Worm (Caenorhabditis elegans) whole organism, L1 larva: ENCODE measurements around the gene C18A11.3.

Source experiments
- C16A3.4 ChIP-seq: fragments of 150-350 bp; optimal IDR thresholded peaks from 2 replicates; lab custom pipeline; 2014; ENCODE audit warnings: missing biosample characterization, missing genetic modification characterization
- F16B12.6 ChIP-seq: fragments of 150-350 bp; optimal IDR thresholded peaks from 2 replicates; lab custom pipeline; 2014; ENCODE audit warnings: missing biosample characterization, missing genetic modification characterization
- aha-1 ChIP-seq: fragments of 150-350 bp; optimal IDR thresholded peaks from 2 replicates; lab custom pipeline; 2014; ENCODE audit warnings: missing biosample characterization, missing genetic modification characterization
- alr-1 ChIP-seq: fragments of 200-800 bp; sonication (Bioruptor generic); optimal IDR thresholded peaks from 2 replicates; lab custom pipeline; 2018; ENCODE audit warnings: borderline replicate concordance, mild to moderate bottlenecking, missing genetic modification characterization, missing compliant biosample characterization
- blmp-1 ChIP-seq: fragments of 150-350 bp; optimal IDR thresholded peaks from 2 replicates; lab custom pipeline; 2014; ENCODE audit warnings: missing biosample characterization, missing genetic modification characterization
- ceh-8 ChIP-seq: fragments of 200-800 bp; sonication (Bioruptor generic); optimal IDR thresholded peaks from 2 replicates; lab custom pipeline; 2018; ENCODE audit warnings: mild to moderate bottlenecking, missing genetic modification characterization, moderate library complexity, missing compliant biosample characterization
- ceh-82 ChIP-seq, 3 experiments: fragments of 150-350 bp in 1 of 3; sonication (generic microtip) in 2 of 3; optimal IDR thresholded peaks; 2 replicates each; lab custom pipeline; 2014 to 2017; ENCODE audit warnings: missing biosample characterization in 3 of 3, missing genetic modification characterization in 3 of 3
- ceh-90 ChIP-seq: sonication (generic microtip); optimal IDR thresholded peaks from 2 replicates; lab custom pipeline; 2016; ENCODE audit warnings: missing genetic modification characterization, missing compliant biosample characterization
- ces-1 ChIP-seq: fragments of 150-350 bp; optimal IDR thresholded peaks from 2 replicates; lab custom pipeline; 2014; ENCODE audit warnings: missing biosample characterization, missing genetic modification reagents, missing genetic modification characterization
- dsc-1 ChIP-seq: sonication (generic microtip); optimal IDR thresholded peaks from 2 replicates; lab custom pipeline; 2016; ENCODE audit warnings: mild to moderate bottlenecking, missing genetic modification characterization, missing compliant biosample characterization
- efl-1 ChIP-seq, 4 experiments: fragments of 150-350 bp; optimal IDR thresholded peaks in 3 of 4; peaks in 1 of 4; 1 replicate in 1 of 4; 2 replicates in 3 of 4; lab custom pipeline; 2014; ENCODE audit warnings: missing biosample characterization in 2 of 4, missing genetic modification characterization in 2 of 4, missing genetic modification reagents in 2 of 4
- efl-3 ChIP-seq: fragments of 200-800 bp; sonication (Bioruptor generic); optimal IDR thresholded peaks from 2 replicates; lab custom pipeline; 2018; ENCODE audit warnings: mild to moderate bottlenecking, missing genetic modification characterization, missing compliant biosample characterization
- egl-13 ChIP-seq: sonication (generic microtip); optimal IDR thresholded peaks from 2 replicates; lab custom pipeline; 2016; ENCODE audit warnings: missing genotype, missing genetic modification reagents, missing genetic modification characterization, missing compliant biosample characterization
- egl-27 ChIP-seq, 2 experiments: fragments of 150-350 bp in 1 of 2; sonication (generic microtip); optimal IDR thresholded peaks; 3 replicates each; lab custom pipeline; 2017 to 2018; ENCODE audit warnings: missing biosample characterization in 2 of 2, missing genetic modification characterization in 2 of 2, missing genetic modification reagents in 2 of 2
- elt-2 ChIP-seq: sonication (generic microtip); optimal IDR thresholded peaks from 2 replicates; lab custom pipeline; 2016; ENCODE audit warnings: missing genetic modification characterization, mild to moderate bottlenecking, inconsistent platforms, missing compliant biosample characterization, missing genetic modification reagents
- fkh-10 ChIP-seq: sonication (generic microtip); optimal IDR thresholded peaks from 2 replicates; lab custom pipeline; 2017; ENCODE audit warnings: missing biosample characterization, missing genetic modification reagents, missing genetic modification characterization
- fkh-8 ChIP-seq: sonication (generic microtip); optimal IDR thresholded peaks from 2 replicates; lab custom pipeline; 2016; ENCODE audit warnings: mild to moderate bottlenecking, missing genetic modification characterization, missing compliant biosample characterization
- fos-1 ChIP-seq: fragments of 150-350 bp; optimal IDR thresholded peaks from 2 replicates; lab custom pipeline; 2014; ENCODE audit warnings: missing biosample characterization, missing genetic modification characterization
- hlh-4 ChIP-seq: sonication (generic microtip); optimal IDR thresholded peaks from 2 replicates; lab custom pipeline; 2016; ENCODE audit warnings: mild to moderate bottlenecking, missing genetic modification characterization, missing compliant biosample characterization
- hpl-2 ChIP-seq: fragments of 150-350 bp; optimal IDR thresholded peaks from 2 replicates; lab custom pipeline; 2014; ENCODE audit warnings: missing biosample characterization, missing genetic modification reagents, missing genetic modification characterization
- isw-1 ChIP-seq: fragments of 200-800 bp; sonication (Bioruptor generic); IDR thresholded peaks from 2 replicates; pipeline ENCODE4 v1.3.6; 2022; ENCODE audit warnings: missing genetic modification characterization, missing compliant biosample characterization
- jun-1 ChIP-seq: fragments of 150-350 bp; optimal IDR thresholded peaks from 2 replicates; lab custom pipeline; 2014; ENCODE audit warnings: missing biosample characterization, missing genetic modification reagents, missing genetic modification characterization
- lin-14 ChIP-seq: fragments of 200-800 bp; sonication (Bioruptor generic); optimal IDR thresholded peaks from 2 replicates; lab custom pipeline; 2018; ENCODE audit warnings: mild to moderate bottlenecking, missing genetic modification characterization, moderate library complexity, missing compliant biosample characterization
- lin-15B ChIP-seq: fragments of 150-350 bp; sonication (generic microtip); optimal IDR thresholded peaks from 3 replicates; lab custom pipeline; 2014; ENCODE audit warnings: missing biosample characterization, missing genetic modification characterization
- lin-35 ChIP-seq, 2 experiments: fragments of 150-350 bp; optimal IDR thresholded peaks; 2 replicates each; lab custom pipeline; 2014; ENCODE audit warnings: missing biosample characterization in 2 of 2, missing genetic modification characterization in 2 of 2, missing genetic modification reagents in 2 of 2
- lin-39 ChIP-seq: fragments of 150-350 bp; optimal IDR thresholded peaks from 2 replicates; lab custom pipeline; 2014; ENCODE audit warnings: missing biosample characterization, missing genetic modification reagents, missing genetic modification characterization
- mef-2 ChIP-seq: fragments of 150-350 bp; optimal IDR thresholded peaks from 2 replicates; lab custom pipeline; 2014; ENCODE audit warnings: missing biosample characterization, missing genetic modification characterization
- nhr-11 ChIP-seq: fragments of 150-350 bp; optimal IDR thresholded peaks from 2 replicates; lab custom pipeline; 2014; ENCODE audit warnings: missing biosample characterization, missing genetic modification characterization
- nhr-12 ChIP-seq: sonication (generic microtip); optimal IDR thresholded peaks from 2 replicates; lab custom pipeline; 2017; ENCODE audit warnings: missing biosample characterization, missing genetic modification characterization
- nhr-19 ChIP-seq: fragments of 200-800 bp; sonication (Bioruptor generic); conservative IDR thresholded peaks from 2 replicates; pipeline ENCODE4 v1.3.6; 2022; ENCODE audit warnings: missing genetic modification characterization, missing compliant biosample characterization
- nhr-20 ChIP-seq: sonication (generic microtip); optimal IDR thresholded peaks from 2 replicates; lab custom pipeline; 2016; ENCODE audit warnings: mild to moderate bottlenecking, missing genetic modification characterization, missing compliant biosample characterization
- nhr-237 ChIP-seq: fragments of 150-350 bp; optimal IDR thresholded peaks from 2 replicates; lab custom pipeline; 2014; ENCODE audit warnings: missing biosample characterization, missing genetic modification characterization
- nhr-71 ChIP-seq: sonication (generic microtip); optimal IDR thresholded peaks from 2 replicates; lab custom pipeline; 2016; ENCODE audit warnings: mild to moderate bottlenecking, missing genetic modification characterization, moderate library complexity, missing compliant biosample characterization
- nhr-77 ChIP-seq: fragments of 150-350 bp; optimal IDR thresholded peaks from 2 replicates; lab custom pipeline; 2014; ENCODE audit warnings: missing biosample characterization, missing genetic modification characterization
- pax-3 ChIP-seq: fragments of 200-800 bp; sonication (Bioruptor generic); optimal IDR thresholded peaks from 2 replicates; lab custom pipeline; 2018; ENCODE audit warnings: mild to moderate bottlenecking, missing genetic modification characterization, moderate library complexity, missing compliant biosample characterization
- pqm-1 ChIP-seq: sonication (generic microtip); optimal IDR thresholded peaks from 3 replicates; lab custom pipeline; 2017; ENCODE audit warnings: missing biosample characterization, missing genetic modification characterization
- rnt-1 ChIP-seq: sonication (generic microtip); optimal IDR thresholded peaks from 2 replicates; lab custom pipeline; 2016; ENCODE audit warnings: mild to moderate bottlenecking, missing genetic modification characterization, moderate library complexity, missing compliant biosample characterization
- skn-1 ChIP-seq: fragments of 150-350 bp; optimal IDR thresholded peaks from 2 replicates; lab custom pipeline; 2014; ENCODE audit warnings: missing biosample characterization, missing genetic modification characterization
- snpc-4 ChIP-seq: fragments of 150-350 bp; optimal IDR thresholded peaks from 2 replicates; lab custom pipeline; 2014; ENCODE audit warnings: missing biosample characterization, missing genetic modification characterization
- snu-23 ChIP-seq: sonication (generic microtip); optimal IDR thresholded peaks from 2 replicates; lab custom pipeline; 2016; ENCODE audit warnings: missing genetic modification characterization, missing compliant biosample characterization
- sox-4 ChIP-seq: sonication (generic microtip); optimal IDR thresholded peaks from 2 replicates; lab custom pipeline; 2016; ENCODE audit warnings: missing genetic modification characterization, missing compliant biosample characterization
- sup-37 ChIP-seq: fragments of 200-800 bp; sonication (Bioruptor generic); optimal IDR thresholded peaks from 2 replicates; lab custom pipeline; 2018; ENCODE audit warnings: mild to moderate bottlenecking, missing genetic modification characterization, missing compliant biosample characterization
- unc-30 ChIP-seq: sonication (generic microtip); optimal IDR thresholded peaks from 2 replicates; lab custom pipeline; 2017; ENCODE audit warnings: missing biosample characterization, missing genetic modification characterization
- unc-62 ChIP-seq: fragments of 150-350 bp; optimal IDR thresholded peaks from 2 replicates; lab custom pipeline; 2014; ENCODE audit warnings: missing biosample characterization, missing genetic modification reagents, missing genetic modification characterization
- unc-86 ChIP-seq: sonication (generic microtip); optimal IDR thresholded peaks from 2 replicates; lab custom pipeline; 2016; ENCODE audit warnings: missing genetic modification characterization, missing compliant biosample characterization
- unc-98 ChIP-seq: fragments of 200-800 bp; sonication (Bioruptor generic); IDR thresholded peaks from 2 replicates; pipeline ENCODE4 v1.3.6; 2022; ENCODE audit warnings: missing genetic modification characterization, missing compliant biosample characterization
- vab-15 ChIP-seq: sonication (generic microtip); optimal IDR thresholded peaks from 2 replicates; lab custom pipeline; 2017; ENCODE audit warnings: missing genotype, mild to moderate bottlenecking, missing genetic modification characterization, missing compliant biosample characterization
- zag-1 ChIP-seq: fragments of 150-350 bp; optimal IDR thresholded peaks from 2 replicates; lab custom pipeline; 2014; ENCODE audit warnings: missing biosample characterization, missing genetic modification characterization
- ztf-4 ChIP-seq: fragments of 150-350 bp; optimal IDR thresholded peaks from 2 replicates; lab custom pipeline; 2014; ENCODE audit warnings: missing biosample characterization, missing genetic modification characterization

Gene C18A11.3

ce11 chrX:8018441-8018840 is 42.5 kb upstream of the C18A11.3 start (continued):
- TF ChIP-seq ceh-90 (tag; lab: Kevin White, UChicago), result no peak
- TF ChIP-seq nhr-237, result no peak
- no peak for TF ChIP-seq ceh-82 (tag; optimal IDR thresholded peaks at IDR 0.05; lab: Kevin White, UChicago)
- TF ChIP-seq fkh-8, result no peak
- TF ChIP-seq snu-23 (GFP tag; lab: Kevin White, UChicago), result peak; percentile 64
- TF ChIP-seq lin-15B (tag; lab: Kevin White, UChicago), result no peak
- TF ChIP-seq ztf-4 (tag; lab: Kevin White, UChicago), result no peak
- no peak for TF ChIP-seq mef-2 (tag; lab: Kevin White, UChicago)
- TF ChIP-seq alr-1 (tag; lab: Kevin White, UChicago), result no peak
- peak; percentile 2 for TF ChIP-seq blmp-1 (tag; lab: Kevin White, UChicago)
- no peak for TF ChIP-seq fkh-10
- TF ChIP-seq nhr-77 (tag; lab: Kevin White, UChicago), result no peak
- TF ChIP-seq ces-1 (GFP tag; lab: Kevin White, UChicago), result no peak
- TF ChIP-seq egl-27 (tag; optimal IDR thresholded peaks at IDR 0.05; lab: Kevin White, UChicago), result no peak
- no peak for TF ChIP-seq pax-3
- TF ChIP-seq efl-3 (GFP tag; lab: Kevin White, UChicago), result no peak
- TF ChIP-seq skn-1 (tag; lab: Kevin White, UChicago), result no peak
- no peak for TF ChIP-seq F16B12.6 (tag; lab: Kevin White, UChicago)
- no peak for TF ChIP-seq isw-1 (GFP tag; lab: Robert Waterston, UW)
- TF ChIP-seq lin-35 (GFP tag; optimal IDR thresholded peaks at IDR 0.05; lab: Kevin White, UChicago), result peak in 1 of 2 experiments; percentile 62
- TF ChIP-seq unc-62 (GFP tag; lab: Kevin White, UChicago), result no peak
- peak; percentile 22; the same call in 1 of the 2 replicates for TF ChIP-seq nhr-19
- no peak for TF ChIP-seq sup-37 (GFP tag; lab: Kevin White, UChicago)
- TF ChIP-seq nhr-11 (tag; lab: Kevin White, UChicago), result no peak
- no peak for TF ChIP-seq nhr-12 (tag; lab: Kevin White, UChicago)

- TF ChIP-seq egl-27 (tag; optimal IDR thresholded peaks at IDR 0.05; lab: Kevin White, UChicago) (peak in 1 of 2 experiments; percentile 22), unc-98 (GFP tag; lab: Robert Waterston, UW) (no peak), efl-1 (optimal IDR thresholded peaks at IDR 0.05; lab: Kevin White, UChicago) (peak; percentile 45 to 60), efl-1 (GFP tag; optimal IDR thresholded peaks at IDR 0.05 in 1 of 2; lab: Kevin White, UChicago) (peak in 1 of 2 experiments; percentile 43), nhr-12 (tag; lab: Kevin White, UChicago) (no peak), pax-3 (peak; percentile 66), vab-15 (tag; lab: Kevin White, UChicago) (peak; percentile 73), nhr-71 (peak; percentile 96), snu-23 (GFP tag; lab: Kevin White, UChicago) (peak; percentile 92), egl-13 (tag; lab: Kevin White, UChicago) (peak; percentile 76), fos-1 (tag; lab: Kevin White, UChicago) (peak; percentile 61), ceh-82 (tag; optimal IDR thresholded peaks at IDR 0.05; lab: Kevin White, UChicago) (peak; percentile 48 to 84 (median 58)), elt-2 (peak; percentile 62), skn-1 (tag; lab: Kevin White, UChicago) (peak; percentile 78), snpc-4 (tag; lab: Kevin White, UChicago) (peak; percentile 11), fkh-8 (peak; percentile 92), zag-1 (no peak), unc-86 (tag; lab: Kevin White, UChicago) (peak; percentile 71), hpl-2 (GFP tag; lab: Kevin White, UChicago) (no peak), nhr-237 (no peak), nhr-20 (peak; percentile 93), lin-14 (GFP tag; lab: Kevin White, UChicago) (peak; percentile 99), lin-39 (tag; lab: Kevin White, UChicago) (no peak), isw-1 (GFP tag; lab: Robert Waterston, UW) (peak; percentile 31; the same call in 1 of the 2 replicates), ceh-90 (tag; lab: Kevin White, UChicago) (no peak), jun-1 (tag; lab: Kevin White, UChicago) (peak; percentile 80), C16A3.4 (tag; lab: Kevin White, UChicago) (peak; percentile 80), sox-4 (tag; lab: Kevin White, UChicago) (peak; percentile 67), hlh-4 (tag; lab: Kevin White, UChicago) (no peak), F16B12.6 (tag; lab: Kevin White, UChicago) (no peak), ceh-8 (peak; percentile 30), unc-30 (tag; lab: Kevin White, UChicago) (no peak), dsc-1 (tag; lab: Kevin White, UChicago) (peak; percentile 17), nhr-19 (peak; percentile 84), rnt-1 (peak; percentile 93), unc-62 (GFP tag; lab: Kevin White, UChicago) (no peak), aha-1 (tag; lab: Kevin White, UChicago) (peak; percentile 31), pqm-1 (tag; lab: Kevin White, UChicago) (no peak)
Observed at ce11 chrX:8019665-8020064, 41.3 kb upstream of the C18A11.3 start.
